Fruit fly (Drosophila melanogaster) whole organism, wandering third instar larva: ENCODE results near the gene Mst36Fb.

ENCODE experiments used
- Abd-B ChIP-seq: fragments of >200 bp; optimal IDR thresholded peaks from 2 replicates; lab custom pipeline; 2017; ENCODE audit warnings: missing biosample characterization, missing genetic modification characterization
- CG32264 ChIP-seq: fragments of 200-800 bp; sonication (Bioruptor generic); optimal IDR thresholded peaks from 2 replicates; lab custom pipeline; 2016; ENCODE audit warnings: missing biosample characterization, missing genetic modification characterization
- CG9705 ChIP-seq: fragments of 200-800 bp; sonication (Bioruptor generic); optimal IDR thresholded peaks from 2 replicates; lab custom pipeline; 2018; ENCODE audit warnings: missing biosample characterization, mild to moderate bottlenecking, missing genetic modification characterization
- CrebA ChIP-seq: fragments of 200-800 bp; sonication (Bioruptor generic); optimal IDR thresholded peaks from 2 replicates; lab custom pipeline; 2016; ENCODE audit warnings: missing biosample characterization, mild to moderate bottlenecking, missing genetic modification characterization, borderline replicate concordance
- Dfd ChIP-seq: fragments of >200 bp; optimal IDR thresholded peaks from 2 replicates; lab custom pipeline; 2017; ENCODE audit warnings: missing biosample characterization, missing genetic modification characterization
- Dif ChIP-seq: fragments of 200-275, 200-300 bp; sonication (Bioruptor generic); optimal IDR thresholded peaks from 2 replicates; lab custom pipeline; 2018; ENCODE audit warnings: missing biosample characterization, missing genetic modification characterization; ENCODE audit not compliant: partially characterized antibody
- GATAd ChIP-seq: sonication (Bioruptor generic); optimal IDR thresholded peaks from 2 replicates; lab custom pipeline; 2016; ENCODE audit warnings: missing biosample characterization, missing genetic modification characterization
- HLH106 ChIP-seq: fragments of 200-800 bp; optimal IDR thresholded peaks from 3 replicates; lab custom pipeline; 2019; ENCODE audit warnings: missing biosample characterization, mild to moderate bottlenecking, missing genetic modification characterization, moderate library complexity
- Hnf4 ChIP-seq: fragments of 200-800 bp; sonication (Bioruptor generic); optimal IDR thresholded peaks from 2 replicates; lab custom pipeline; 2016; ENCODE audit warnings: missing biosample characterization, mild to moderate bottlenecking, missing genetic modification characterization
- Hr78 ChIP-seq: fragments of >200 bp; optimal IDR thresholded peaks from 2 replicates; lab custom pipeline; 2017; ENCODE audit warnings: missing biosample characterization, missing genetic modification characterization
- Hr83 ChIP-seq: fragments of 200-300 bp; sonication (Bioruptor generic); optimal IDR thresholded peaks from 2 replicates; lab custom pipeline; 2016; ENCODE audit warnings: missing biosample characterization, mild to moderate bottlenecking, missing genetic modification characterization, moderate library complexity; ENCODE audit not compliant: poor library complexity, severe bottlenecking
- Jra ChIP-seq: sonication (Bioruptor generic); optimal IDR thresholded peaks from 2 replicates; lab custom pipeline; 2016; ENCODE audit warnings: missing biosample characterization, missing genetic modification characterization
- Mio ChIP-seq: sonication (Bioruptor generic); optimal IDR thresholded peaks from 2 replicates; lab custom pipeline; 2016; ENCODE audit warnings: missing biosample characterization, missing genetic modification characterization
- Myc ChIP-seq: fragments of >200 bp; optimal IDR thresholded peaks from 2 replicates; lab custom pipeline; 2017
- N ChIP-seq: fragments of >200 bp; optimal IDR thresholded peaks from 2 replicates; lab custom pipeline; 2018; ENCODE audit warnings: missing biosample characterization, missing external identifiers, missing genetic modification characterization
- OdsH ChIP-seq: fragments of 200-800 bp; sonication (Bioruptor generic); optimal IDR thresholded peaks from 2 replicates; lab custom pipeline; 2016; ENCODE audit warnings: missing biosample characterization, mild to moderate bottlenecking, missing genetic modification characterization
- Rel ChIP-seq, 2 experiments: fragments of 200-800 bp; sonication (Bioruptor generic) in 1 of 2; optimal IDR thresholded peaks; 2 replicates in 1 of 2; 3 replicates in 1 of 2; lab custom pipeline; 2016 to 2019; ENCODE audit warnings: mild to moderate bottlenecking in 2 of 2, missing biosample characterization in 2 of 2, missing genetic modification characterization in 2 of 2, moderate library complexity in 1 of 2
- Sp1 ChIP-seq: fragments of 200-800 bp; sonication (Bioruptor generic); optimal IDR thresholded peaks from 3 replicates; lab custom pipeline; 2019; ENCODE audit warnings: missing biosample characterization, mild to moderate bottlenecking, missing genetic modification characterization, moderate library complexity
- Vsx2 ChIP-seq: fragments of 200-300, 225-300 bp; sonication (Bioruptor generic); optimal IDR thresholded peaks from 2 replicates; lab custom pipeline; 2018; ENCODE audit warnings: missing biosample characterization, missing genetic modification characterization; ENCODE audit not compliant: partially characterized antibody
- br ChIP-seq: fragments of 200-800 bp; sonication (Bioruptor generic); optimal IDR thresholded peaks from 2 replicates; lab custom pipeline; 2016; ENCODE audit warnings: missing biosample characterization, missing genetic modification characterization
- brk ChIP-seq: fragments of 200-800 bp; sonication (Bioruptor generic); optimal IDR thresholded peaks from 2 replicates; lab custom pipeline; 2016; ENCODE audit warnings: missing biosample characterization, mild to moderate bottlenecking, missing genetic modification characterization
- dl ChIP-seq, 2 experiments: fragments of 175-275, 200-275 bp in 1 of 2; fragments of 200-275 bp in 1 of 2; sonication (Bioruptor generic); optimal IDR thresholded peaks; lab custom pipeline; 2018; ENCODE audit warnings: mild to moderate bottlenecking in 2 of 2, missing biosample characterization in 2 of 2, missing genetic modification characterization in 2 of 2, moderate library complexity in 2 of 2; ENCODE audit not compliant: partially characterized antibody in 2 of 2, insufficient read depth in 1 of 2
- dmrt93B ChIP-seq: fragments of 200-800 bp; sonication (Bioruptor generic); optimal IDR thresholded peaks from 2 replicates; lab custom pipeline; 2018; ENCODE audit warnings: missing biosample characterization, mild to moderate bottlenecking, missing genetic modification characterization
- dsf ChIP-seq: sonication (Bioruptor generic); optimal IDR thresholded peaks from 2 replicates; lab custom pipeline; 2016; ENCODE audit warnings: missing biosample characterization, missing genetic modification characterization, borderline replicate concordance
- ey ChIP-seq: fragments of 200-800 bp; sonication (Bioruptor generic); optimal IDR thresholded peaks from 2 replicates; lab custom pipeline; 2016; ENCODE audit warnings: missing biosample characterization, missing genetic modification characterization
- foxo ChIP-seq, 2 experiments: fragments of 200-800 bp; sonication (Bioruptor generic); optimal IDR thresholded peaks; 2 replicates in 1 of 2; 3 replicates in 1 of 2; lab custom pipeline; 2016 to 2017; ENCODE audit warnings: missing biosample characterization in 2 of 2, missing genetic modification characterization in 2 of 2
- fru ChIP-seq: fragments of 200-800 bp; sonication (Bioruptor generic); optimal IDR thresholded peaks from 3 replicates; lab custom pipeline; 2016; ENCODE audit warnings: missing biosample characterization, mild to moderate bottlenecking, missing genetic modification characterization
- h ChIP-seq: fragments of 200-800 bp; sonication (Bioruptor generic); optimal IDR thresholded peaks from 3 replicates; lab custom pipeline; 2016; ENCODE audit warnings: missing biosample characterization, mild to moderate bottlenecking, missing genetic modification characterization
- jim ChIP-seq: fragments of 175-275, 200-325 bp; sonication (Bioruptor generic); optimal IDR thresholded peaks from 2 replicates; lab custom pipeline; 2016; ENCODE audit warnings: missing biosample characterization, mild to moderate bottlenecking, missing genetic modification characterization
- lola ChIP-seq: fragments of >200 bp; optimal IDR thresholded peaks from 2 replicates; lab custom pipeline; 2017; ENCODE audit warnings: missing biosample characterization, missing genetic modification characterization
- pan ChIP-seq: fragments of >200 bp; optimal IDR thresholded peaks from 2 replicates; lab custom pipeline; 2017
- psq ChIP-seq: fragments of 200-800 bp; sonication (Bioruptor generic); optimal IDR thresholded peaks from 3 replicates; lab custom pipeline; 2017; ENCODE audit warnings: missing biosample characterization, mild to moderate bottlenecking, missing genetic modification characterization, moderate library complexity
- rgr ChIP-seq: fragments of 200-800 bp; sonication (Bioruptor generic); optimal IDR thresholded peaks from 3 replicates; lab custom pipeline; 2016; ENCODE audit warnings: missing biosample characterization, mild to moderate bottlenecking, missing genetic modification characterization
- sage ChIP-seq: fragments of 200-800 bp; sonication (Bioruptor generic); optimal IDR thresholded peaks from 2 replicates; lab custom pipeline; 2016; ENCODE audit warnings: missing biosample characterization, mild to moderate bottlenecking, missing genetic modification characterization
- sv ChIP-seq: fragments of 200-800 bp; sonication (Bioruptor generic); optimal IDR thresholded peaks from 3 replicates; lab custom pipeline; 2016; ENCODE audit warnings: missing biosample characterization, missing genetic modification characterization
- tai ChIP-seq: sonication (Bioruptor generic); optimal IDR thresholded peaks from 2 replicates; lab custom pipeline; 2016; ENCODE audit warnings: missing biosample characterization, missing genetic modification characterization
- usp ChIP-seq: fragments of >200 bp; optimal IDR thresholded peaks from 2 replicates; lab custom pipeline; 2017; ENCODE audit warnings: missing biosample characterization, missing genetic modification characterization
- woc ChIP-seq: sonication (Bioruptor generic); optimal IDR thresholded peaks from 2 replicates; lab custom pipeline; 2016; ENCODE audit warnings: missing biosample characterization, mild to moderate bottlenecking, missing genetic modification characterization

Mst36Fb gene

dm6 chr2L:18694724-18695105, 19.8 kb upstream of the Mst36Fb start:
- TF ChIP-seq Hnf4 (peak; percentile 8), fru (GFP tag; lab: Kevin White, UChicago) (peak; percentile 33), foxo (GFP tag; optimal IDR thresholded peaks at IDR 0.05; lab: Kevin White, UChicago) (peak in 1 of 2 experiments; percentile 21), Hr78 (GFP tag; lab: Kevin White, UChicago) (no peak), rgr (GFP tag; lab: Kevin White, UChicago) (peak; percentile 13), usp (GFP tag; lab: Kevin White, UChicago) (no peak), Jra (GFP tag; lab: Kevin White, UChicago) (peak; percentile 3), h (GFP tag; lab: Kevin White, UChicago) (peak; percentile 9), ey (GFP tag; lab: Kevin White, UChicago) (peak; percentile 15), lola (GFP tag; lab: Kevin White, UChicago) (no peak)

DNA sequence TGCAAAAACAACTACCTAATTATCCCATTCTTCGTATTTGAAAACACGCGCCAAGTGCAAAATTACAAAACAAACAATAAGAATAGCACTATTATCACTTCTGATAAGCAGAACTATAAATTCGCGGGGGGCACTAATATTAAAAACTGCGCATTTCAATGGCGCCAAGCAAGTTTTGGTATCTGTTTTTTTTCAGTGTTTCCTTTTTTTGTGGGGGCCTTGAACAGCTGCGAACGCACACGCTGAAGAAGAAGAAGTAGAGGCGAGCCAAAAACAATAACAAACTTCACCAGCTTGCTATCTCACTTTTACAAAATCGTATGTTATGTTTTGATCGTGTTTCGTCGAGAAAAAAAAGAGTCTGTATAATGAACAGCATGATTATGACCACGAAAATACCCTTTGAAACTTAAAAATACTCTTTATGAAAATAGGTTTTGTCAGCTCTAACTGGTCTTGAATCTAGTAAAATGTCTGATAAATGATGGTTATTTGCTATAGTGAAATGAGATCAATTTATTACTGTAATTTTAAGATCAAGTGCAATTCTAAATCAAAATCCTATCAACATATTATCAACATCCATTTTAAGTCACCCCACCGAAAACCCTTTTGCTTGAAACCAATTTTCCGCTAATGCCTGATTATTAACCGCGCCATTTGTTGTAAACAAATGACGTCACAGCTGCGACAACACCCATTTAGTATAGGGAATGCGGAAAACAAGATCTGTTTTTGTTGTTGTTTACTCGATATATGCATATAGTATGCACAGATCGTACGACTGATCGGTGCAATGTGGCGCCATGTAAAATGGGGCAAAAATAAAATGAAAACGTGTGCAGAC, 19.2 kb upstream of the Mst36Fb start:
- no peak for TF ChIP-seq GATAd (GFP tag; lab: Kevin White, UChicago)
- TF ChIP-seq foxo (GFP tag; optimal IDR thresholded peaks at IDR 0.05; lab: Kevin White, UChicago), result peak in 1 of 2 experiments; percentile 66
- no peak for TF ChIP-seq jim (GFP tag; lab: Kevin White, UChicago)
- TF ChIP-seq tai, result no peak
- peak; percentile 57 for TF ChIP-seq woc (GFP tag; lab: Kevin White, UChicago)
- no peak for TF ChIP-seq Abd-B (GFP tag; lab: Kevin White, UChicago)
- peak; percentile 45 for TF ChIP-seq fru (GFP tag; lab: Kevin White, UChicago)
- no peak for TF ChIP-seq dsf
- TF ChIP-seq HLH106 (tag; lab: Kevin White, UChicago), result no peak
- TF ChIP-seq usp (GFP tag; lab: Kevin White, UChicago), result no peak
- TF ChIP-seq brk, result no peak
- TF ChIP-seq rgr (GFP tag; lab: Kevin White, UChicago), result peak; percentile 61
- TF ChIP-seq Vsx2, result no peak
- peak; percentile 59 for TF ChIP-seq OdsH (GFP tag; lab: Kevin White, UChicago)
- TF ChIP-seq br (GFP tag; lab: Kevin White, UChicago), result peak; percentile 70
- no peak for TF ChIP-seq Rel (GFP tag; optimal IDR thresholded peaks at IDR 0.05; lab: Kevin White, UChicago)
- peak; percentile 6 for TF ChIP-seq Rel (tag; optimal IDR thresholded peaks at IDR 0.05; lab: Kevin White, UChicago)
- no peak for TF ChIP-seq Dfd (GFP tag; lab: Kevin White, UChicago)
- no peak for TF ChIP-seq pan (lab: Kevin White, UChicago)
- no peak for TF ChIP-seq CrebA (GFP tag; lab: Kevin White, UChicago)
- no peak for TF ChIP-seq lola (GFP tag; lab: Kevin White, UChicago)
- no peak for TF ChIP-seq Hnf4
- peak; percentile 79 for TF ChIP-seq psq (GFP tag; lab: Kevin White, UChicago)
- TF ChIP-seq Hr78 (GFP tag; lab: Kevin White, UChicago), result no peak
- TF ChIP-seq Dif (GFP tag; lab: Kevin White, UChicago), result no peak
- peak; percentile 57 for TF ChIP-seq h (GFP tag; lab: Kevin White, UChicago)
- no peak for TF ChIP-seq Mio (GFP tag; lab: Kevin White, UChicago)
- no peak for TF ChIP-seq Jra (GFP tag; lab: Kevin White, UChicago)
- no peak for TF ChIP-seq CG9705 (GFP tag; lab: Kevin White, UChicago)
- no peak for TF ChIP-seq sage (GFP tag; lab: Kevin White, UChicago)
- TF ChIP-seq sv, result no peak
- peak; percentile 14 for TF ChIP-seq Sp1
- TF ChIP-seq Myc (lab: Kevin White, UChicago), result no peak
- peak; percentile 32 for TF ChIP-seq ey (GFP tag; lab: Kevin White, UChicago)
- TF ChIP-seq dl (GFP tag; optimal IDR thresholded peaks at IDR 0.05; lab: Kevin White, UChicago; ENCODE audit: insufficient read depth in 1 of 2, partially characterized antibody in 2 of 2), result no peak
- no peak for TF ChIP-seq dmrt93B
- TF ChIP-seq N (GFP tag; lab: Kevin White, UChicago), result no peak
- TF ChIP-seq Hr83, result peak; percentile 63
- no peak for TF ChIP-seq CG32264 (GFP tag; lab: Kevin White, UChicago)
